Worm (Caenorhabditis elegans): Measurements from ENCODE around the gene F53B7.7.

- TF ChIP-seq nhr-77 (tag; optimal IDR thresholded peaks at IDR 0.05) (no peak), ceh-82 (tag; optimal IDR thresholded peaks at IDR 0.05) (no peak), skn-1 (tag; optimal IDR thresholded peaks at IDR 0.05) (no peak), nfya-1 (tag; optimal IDR thresholded peaks at IDR 0.05; ENCODE audit: insufficient read depth) (no peak), pha-4 (tag; optimal IDR thresholded peaks at IDR 0.05) (no peak), elt-3 (tag; optimal IDR thresholded peaks at IDR 0.05) (no peak), nhr-67 (tag; optimal IDR thresholded peaks at IDR 0.05) (no peak), egl-27 (tag; optimal IDR thresholded peaks at IDR 0.05) (no peak), nhr-11 (tag; optimal IDR thresholded peaks at IDR 0.05) (no peak), lsy-12 (tag; optimal IDR thresholded peaks at IDR 0.05) (no peak), nhr-25 (tag; optimal IDR thresholded peaks at IDR 0.05) (no peak), R02D3.7 (tag; optimal IDR thresholded peaks at IDR 0.05) (no peak)
Measured at ce11 chrV:11027740-11028139, 28.8 kb downstream of the F53B7.7 start.

Measured in whole organism, L3 larva.